Fruit fly (Drosophila melanogaster) whole organism, adult: ENCODE data around the gene glo.

Source experiments
- CG11617 ChIP-seq: fragments of 200-800 bp; sonication (Bioruptor generic); optimal IDR thresholded peaks from 2 replicates; lab custom pipeline; 2017; ENCODE audit warnings: mild to moderate bottlenecking, missing biosample characterization, missing genetic modification reagents, missing genetic modification characterization
- CG12768 ChIP-seq: fragments of 200-800 bp; sonication (Bioruptor generic); optimal IDR thresholded peaks from 2 replicates; lab custom pipeline; 2017; ENCODE audit warnings: missing biosample characterization, missing genetic modification characterization, mild to moderate bottlenecking, moderate library complexity, missing genetic modification reagents
- CG14711 ChIP-seq: fragments of 200-800 bp; sonication (Bioruptor generic); optimal IDR thresholded peaks from 2 replicates; lab custom pipeline; 2018; ENCODE audit warnings: missing biosample characterization, mild to moderate bottlenecking, missing genetic modification characterization, moderate library complexity
- CG1620 ChIP-seq: fragments of 200-800 bp; sonication (Bioruptor generic); optimal IDR thresholded peaks from 2 replicates; lab custom pipeline; 2016; ENCODE audit warnings: missing biosample characterization, missing genetic modification characterization
- CG33017 ChIP-seq: fragments of 200-800 bp; sonication (Bioruptor generic); optimal IDR thresholded peaks from 2 replicates; lab custom pipeline; 2018; ENCODE audit warnings: missing biosample characterization, mild to moderate bottlenecking, missing genetic modification characterization, moderate library complexity
- CG5204 ChIP-seq: fragments of 200-800 bp; sonication (Bioruptor generic); optimal IDR thresholded peaks from 2 replicates; lab custom pipeline; 2016; ENCODE audit warnings: missing biosample characterization, missing genetic modification characterization
- CG7045 ChIP-seq: fragments of 200-800 bp; sonication (Bioruptor generic); optimal IDR thresholded peaks from 2 replicates; lab custom pipeline; 2017; ENCODE audit warnings: missing biosample characterization, mild to moderate bottlenecking, missing genetic modification characterization
- CG7101 ChIP-seq: fragments of 200-800 bp; sonication (Bioruptor generic); optimal IDR thresholded peaks from 2 replicates; lab custom pipeline; 2018; ENCODE audit warnings: missing biosample characterization, mild to moderate bottlenecking, missing genetic modification characterization, moderate library complexity
- Clk ChIP-seq: fragments of 200-800 bp; sonication (Bioruptor generic); optimal IDR thresholded peaks from 2 replicates; lab custom pipeline; 2017; ENCODE audit warnings: missing biosample characterization, missing genetic modification characterization
- Crg-1 ChIP-seq: fragments of 200-800 bp; sonication (Bioruptor generic); optimal IDR thresholded peaks from 2 replicates; lab custom pipeline; 2016; ENCODE audit warnings: missing biosample characterization, missing genetic modification characterization
- Mnt ChIP-seq: fragments of 200-800 bp; sonication (Bioruptor generic); optimal IDR thresholded peaks from 2 replicates; lab custom pipeline; 2016; ENCODE audit warnings: missing biosample characterization, mild to moderate bottlenecking, missing genetic modification characterization
- bab1 ChIP-seq: fragments of 200-800 bp; sonication (Bioruptor generic); optimal IDR thresholded peaks from 3 replicates; lab custom pipeline; 2019; ENCODE audit warnings: missing biosample characterization, mild to moderate bottlenecking, missing genetic modification characterization, moderate library complexity
- cic ChIP-seq: fragments of 200-800 bp; sonication (Bioruptor generic); optimal IDR thresholded peaks from 2 replicates; lab custom pipeline; 2017; ENCODE audit warnings: missing biosample characterization, mild to moderate bottlenecking, missing genetic modification characterization, moderate library complexity
- cnc ChIP-seq, 2 experiments: fragments of >200 bp; optimal IDR thresholded peaks; 2 replicates each; lab custom pipeline; 2017
- kay ChIP-seq: fragments of 200-800 bp; sonication (Bioruptor generic); peaks from one replicate; lab custom pipeline; 2016; ENCODE audit warnings: missing biosample characterization, missing genetic modification characterization, borderline replicate concordance
- ovo ChIP-seq: fragments of 200-800 bp; sonication (Bioruptor generic); optimal IDR thresholded peaks from 2 replicates; lab custom pipeline; 2016; ENCODE audit warnings: missing biosample characterization, missing genetic modification characterization
- pad ChIP-seq: fragments of 200-800 bp; sonication (Bioruptor generic); optimal IDR thresholded peaks from 3 replicates; lab custom pipeline; 2017; ENCODE audit warnings: missing biosample characterization, missing genetic modification characterization, mild to moderate bottlenecking, moderate library complexity, missing genetic modification reagents
- tj ChIP-seq: fragments of 200-800 bp; sonication (Bioruptor generic); optimal IDR thresholded peaks from 3 replicates; lab custom pipeline; 2017; ENCODE audit warnings: missing biosample characterization, mild to moderate bottlenecking, missing genetic modification characterization, moderate library complexity
- toe ChIP-seq: fragments of 200-800 bp; sonication (Bioruptor generic); optimal IDR thresholded peaks from 2 replicates; lab custom pipeline; 2016; ENCODE audit warnings: missing biosample characterization, missing genetic modification characterization

The glo gene

dm6 chr3R:11777058-11777457, 42.2 kb downstream of the glo start:
- TF ChIP-seq CG5204 (GFP tag; lab: Kevin White, UChicago) (no peak), cnc (optimal IDR thresholded peaks at IDR 0.05; lab: Kevin White, UChicago) (no peak), CG12768 (GFP tag; lab: Kevin White, UChicago) (no peak), tj (GFP tag; lab: Kevin White, UChicago) (peak; percentile 0), Mnt (peak; percentile 66), CG7045 (GFP tag; lab: Kevin White, UChicago) (peak; percentile 11)

- TF ChIP-seq kay (GFP tag; lab: Kevin White, UChicago): peak; percentile 14
- no peak for TF ChIP-seq CG5204 (GFP tag; lab: Kevin White, UChicago)
These were observed 43.0 kb downstream of the glo start for dm6 chr3R:11776068-11776767.

- TF ChIP-seq ovo (GFP tag; lab: Kevin White, UChicago) (no peak), CG11617 (GFP tag; lab: Kevin White, UChicago) (no peak), CG12768 (GFP tag; lab: Kevin White, UChicago) (no peak), CG33017 (no peak), kay (GFP tag; lab: Kevin White, UChicago) (no peak)
These were observed 44.0 kb downstream of the glo start for dm6 chr3R:11775207-11775606.

- TF ChIP-seq CG7045 (GFP tag; lab: Kevin White, UChicago) (peak; percentile 79), tj (GFP tag; lab: Kevin White, UChicago) (no peak), CG1620 (no peak), CG5204 (GFP tag; lab: Kevin White, UChicago) (no peak), CG33017 (peak; percentile 84), Crg-1 (no peak), CG14711 (peak; percentile 57), Clk (GFP tag; lab: Kevin White, UChicago) (peak; percentile 9), ovo (GFP tag; lab: Kevin White, UChicago) (no peak), cnc (optimal IDR thresholded peaks at IDR 0.05; lab: Kevin White, UChicago) (no peak), pad (peak; percentile 39), Mnt (no peak), CG11617 (GFP tag; lab: Kevin White, UChicago) (peak; percentile 63), CG7101 (tag; lab: Kevin White, UChicago) (peak; percentile 63), kay (GFP tag; lab: Kevin White, UChicago) (no peak), toe (GFP tag; lab: Kevin White, UChicago) (no peak), cic (no peak), CG12768 (GFP tag; lab: Kevin White, UChicago) (peak; percentile 58)
These were observed 45.2 kb downstream of the glo start for dm6 chr3R:11773999-11774397.

- TF ChIP-seq cnc (optimal IDR thresholded peaks at IDR 0.05; lab: Kevin White, UChicago) (no peak), CG7101 (tag; lab: Kevin White, UChicago) (no peak), CG1620 (no peak), bab1 (GFP tag; lab: Kevin White, UChicago) (no peak)
These were observed 45.8 kb downstream of the glo start for dm6 chr3R:11773325-11773998.

dm6 chr3R:11772181-11772827, 46.9 kb downstream of the glo start:
- TF ChIP-seq CG33017 (no peak), Mnt (peak; percentile 20), kay (GFP tag; lab: Kevin White, UChicago) (peak; percentile 13)

- TF ChIP-seq CG11617 (GFP tag; lab: Kevin White, UChicago) (no peak), toe (GFP tag; lab: Kevin White, UChicago) (no peak), CG12768 (GFP tag; lab: Kevin White, UChicago) (no peak), Clk (GFP tag; lab: Kevin White, UChicago) (no peak), CG1620 (no peak), CG33017 (no peak)
These were observed 47.7 kb downstream of the glo start for dm6 chr3R:11771492-11771891.

- TF ChIP-seq cnc (optimal IDR thresholded peaks at IDR 0.05; lab: Kevin White, UChicago): no peak
- TF ChIP-seq Clk (GFP tag; lab: Kevin White, UChicago): no peak
- TF ChIP-seq CG5204 (GFP tag; lab: Kevin White, UChicago): no peak
- TF ChIP-seq CG14711: no peak
- TF ChIP-seq CG11617 (GFP tag; lab: Kevin White, UChicago): no peak
- TF ChIP-seq CG7045 (GFP tag; lab: Kevin White, UChicago): no peak
- no peak for TF ChIP-seq Crg-1
- TF ChIP-seq cic: no peak
These were observed 48.5 kb downstream of the glo start for dm6 chr3R:11770733-11771132.
